Worm (Caenorhabditis elegans) whole organism, L3 larva: Measurements from ENCODE around the gene vav-1.

Source experiments
- ama-1 ChIP-seq: fragments of 150-350 bp; optimal IDR thresholded peaks from 2 replicates; lab custom pipeline; 2018
- fos-1 ChIP-seq: fragments of 150-350 bp; optimal IDR thresholded peaks from 2 replicates; lab custom pipeline; 2014; ENCODE audit warnings: missing biosample characterization, missing genetic modification characterization
- lin-15B ChIP-seq: fragments of 150-350 bp; optimal IDR thresholded peaks from 2 replicates; lab custom pipeline; 2014; ENCODE audit warnings: missing biosample characterization, missing genetic modification characterization
- nfya-1 ChIP-seq: sonication (generic microtip); optimal IDR thresholded peaks from 2 replicates; lab custom pipeline; 2017; ENCODE audit warnings: missing genetic modification characterization, mild to moderate bottlenecking, missing compliant biosample characterization, antibody characterized with exemption, moderate library complexity; ENCODE audit not compliant: insufficient read depth
- nhr-23 ChIP-seq: fragments of 150-350 bp; optimal IDR thresholded peaks from 2 replicates; lab custom pipeline; 2014; ENCODE audit warnings: missing biosample characterization, missing genetic modification reagents, missing genetic modification characterization
- pha-4 ChIP-seq: fragments of 150-350 bp; optimal IDR thresholded peaks from 2 replicates; lab custom pipeline; 2014; ENCODE audit warnings: missing biosample characterization, missing genetic modification reagents, missing genetic modification characterization
- sea-2 ChIP-seq: fragments of 150-350 bp; sonication (generic microtip); optimal IDR thresholded peaks from 4 replicates; lab custom pipeline; 2014; ENCODE audit warnings: missing biosample characterization, missing genetic modification reagents, missing genetic modification characterization

ce11 chrX:9251488-9251887, 19.6 kb upstream of the vav-1 start, which contains the start of gene pes-8:
- TF ChIP-seq ama-1 (lab: Kevin White, UChicago) (no peak), pha-4 (no peak), lin-15B (no peak), sea-2 (GFP tag; lab: Kevin White, UChicago) (no peak), nhr-23 (tag; lab: Kevin White, UChicago) (no peak), fos-1 (tag; lab: Kevin White, UChicago) (no peak), nfya-1 (tag; lab: Kevin White, UChicago) (no peak)
